Fruit fly (Drosophila melanogaster): ENCODE data around the gene CG17362.
A peak's percentile ranks its signal among the peaks of the same experiment; 100 is the strongest.

Gene CG17362

DNA sequence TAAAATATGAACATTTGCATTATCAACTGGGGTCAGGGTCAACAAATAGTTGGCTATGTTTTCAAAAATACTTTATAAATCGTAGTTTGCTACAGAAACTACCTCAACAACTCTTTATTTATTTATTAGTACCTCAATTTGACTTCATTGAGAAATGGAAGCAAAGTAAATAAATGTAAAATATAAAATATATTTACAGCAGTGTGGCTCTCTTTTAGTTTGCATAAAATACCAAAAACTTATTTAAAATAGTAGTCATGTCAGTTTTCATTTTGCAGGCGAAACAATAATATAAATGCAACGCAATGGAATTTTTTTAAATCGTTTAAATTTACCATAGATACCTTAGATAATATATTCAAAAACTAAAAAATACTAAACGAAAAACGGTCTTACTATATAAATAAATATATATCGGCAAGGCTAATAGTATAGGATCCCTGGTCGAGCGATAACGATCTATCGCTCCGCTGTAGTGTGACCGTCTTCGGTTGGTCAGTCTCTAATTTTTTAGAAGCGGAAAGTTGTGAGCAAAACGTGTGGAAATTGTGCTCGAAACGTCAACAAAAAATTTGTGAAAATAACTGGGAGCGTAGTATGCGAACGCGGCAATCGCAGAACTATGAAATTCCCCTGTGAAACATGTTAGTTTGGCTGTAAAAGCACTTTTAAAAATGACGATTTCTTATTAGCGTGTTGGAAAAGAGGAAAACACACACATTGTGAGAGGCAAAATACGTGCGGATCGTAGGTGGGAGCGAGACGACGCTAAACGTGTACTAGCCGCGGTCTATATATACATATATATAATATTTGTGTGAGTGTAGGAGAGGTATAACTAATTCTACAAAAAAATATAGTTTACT is 15.5 kb downstream of the CG17362 start, which contains the start of the genes Nprl3 and upSET:
Gene Nprl3 (minus strand): TSS at position 223 of the 866 bp plus-strand sequence.
Gene upSET (plus strand): TSS at position 470 of the 866 bp plus-strand sequence.
- TF ChIP-seq psq (optimal IDR thresholded peaks at IDR 0.05) (no peak), Dll (optimal IDR thresholded peaks at IDR 0.05) (no peak), CG8478 (optimal IDR thresholded peaks at IDR 0.05) (peak; percentile 68), usp (GFP tag; optimal IDR thresholded peaks at IDR 0.05) (no peak), EcR (GFP tag; optimal IDR thresholded peaks at IDR 0.05) (no peak)

DNA sequence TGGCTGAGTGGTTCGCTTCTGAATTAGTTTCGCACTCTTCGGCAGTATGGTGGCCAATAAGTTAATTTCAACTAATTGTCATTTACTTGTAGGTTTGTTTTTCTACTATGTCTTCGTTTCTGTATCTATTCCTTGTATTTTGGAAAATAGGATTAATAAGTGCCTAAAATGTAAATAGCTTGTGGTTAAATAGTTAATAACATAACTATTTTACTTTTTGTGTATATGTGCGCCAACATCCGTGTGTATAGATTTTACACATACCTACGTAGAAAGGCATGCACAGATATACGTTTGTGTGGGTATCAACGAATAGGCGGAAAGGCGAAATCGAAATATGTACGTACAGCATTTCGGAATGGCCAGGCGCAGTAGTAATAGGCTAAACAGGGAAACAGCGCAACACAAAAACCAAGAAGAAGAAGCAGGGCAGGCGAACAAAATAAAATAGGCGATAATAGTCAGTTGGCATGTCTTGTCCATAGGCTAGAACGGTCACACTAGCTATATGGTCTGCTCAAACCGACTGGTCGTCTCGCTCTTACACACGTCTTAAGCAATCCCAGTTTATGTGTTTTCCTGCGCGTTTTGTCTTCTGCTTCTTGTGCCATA is 16.2 kb downstream of the CG17362 start:
- TF ChIP-seq CG8478 (optimal IDR thresholded peaks at IDR 0.05) (peak; percentile 87), psq (optimal IDR thresholded peaks at IDR 0.05) (peak; percentile 43), Dll (optimal IDR thresholded peaks at IDR 0.05) (no peak), usp (GFP tag; optimal IDR thresholded peaks at IDR 0.05) (no peak)

dm6 chr3L:14003297-14004040 is 17.0 kb downstream of the CG17362 start:
- TF ChIP-seq Dll (optimal IDR thresholded peaks at IDR 0.05) (no peak), psq (optimal IDR thresholded peaks at IDR 0.05) (no peak), EcR (GFP tag; optimal IDR thresholded peaks at IDR 0.05) (no peak), CG8478 (optimal IDR thresholded peaks at IDR 0.05) (no peak), pan (optimal IDR thresholded peaks at IDR 0.05) (no peak), usp (GFP tag; optimal IDR thresholded peaks at IDR 0.05) (no peak)

- no peak for TF ChIP-seq pan (optimal IDR thresholded peaks at IDR 0.05)
- TF ChIP-seq psq (optimal IDR thresholded peaks at IDR 0.05) = peak; percentile 78
These were observed 17.6 kb downstream of the CG17362 start for dm6 chr3L:14004041-14004407.

dm6 chr3L:14004963-14005458 is 18.6 kb downstream of the CG17362 start:
- TF ChIP-seq CG8478 (optimal IDR thresholded peaks at IDR 0.05) (peak; percentile 39), Dll (optimal IDR thresholded peaks at IDR 0.05) (no peak), psq (optimal IDR thresholded peaks at IDR 0.05) (no peak), pan (optimal IDR thresholded peaks at IDR 0.05) (no peak), usp (GFP tag; optimal IDR thresholded peaks at IDR 0.05) (no peak)

DNA sequence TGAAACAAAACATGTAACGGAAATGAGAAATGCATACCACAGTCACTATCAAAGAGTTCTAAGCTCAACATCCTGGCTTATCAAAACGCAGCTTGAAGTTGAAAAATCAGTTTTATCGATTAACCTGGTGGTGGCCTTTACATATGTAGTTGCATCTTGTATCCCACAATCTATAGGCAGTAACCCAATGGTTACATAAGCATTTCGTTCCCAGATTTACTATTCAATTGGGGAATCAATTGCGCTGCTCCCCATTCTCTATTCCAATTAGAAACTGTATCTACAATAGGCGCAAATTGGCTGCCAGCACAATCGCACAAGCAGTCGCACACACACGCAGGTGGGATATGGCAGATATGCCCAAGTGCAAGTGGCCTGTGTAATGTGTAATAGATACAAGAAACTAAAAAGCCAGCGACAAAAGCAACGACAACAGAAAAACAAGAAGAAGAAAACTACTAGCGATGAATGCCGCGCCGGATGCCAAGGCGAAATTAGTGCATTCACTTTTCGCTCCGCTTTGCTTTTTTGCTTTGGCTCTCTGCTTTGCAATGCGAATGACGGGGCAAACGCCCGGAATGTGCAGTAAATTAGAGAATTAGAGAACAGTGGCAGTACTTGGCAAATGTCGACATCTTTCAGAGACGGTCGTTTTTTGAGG is 19.3 kb downstream of the CG17362 start:
- TF ChIP-seq CG8478 (optimal IDR thresholded peaks at IDR 0.05) = no peak
- no peak for TF ChIP-seq psq (optimal IDR thresholded peaks at IDR 0.05)
- TF ChIP-seq EcR (GFP tag; optimal IDR thresholded peaks at IDR 0.05) = no peak
- TF ChIP-seq pan (optimal IDR thresholded peaks at IDR 0.05) = no peak
- no peak for TF ChIP-seq usp (GFP tag; optimal IDR thresholded peaks at IDR 0.05)
- no peak for TF ChIP-seq Dll (optimal IDR thresholded peaks at IDR 0.05)

dm6 chr3L:14006704-14007126 is 20.3 kb downstream of the CG17362 start:
- TF ChIP-seq psq (optimal IDR thresholded peaks at IDR 0.05) (no peak), pan (optimal IDR thresholded peaks at IDR 0.05) (no peak), EcR (GFP tag; optimal IDR thresholded peaks at IDR 0.05) (no peak), CG8478 (optimal IDR thresholded peaks at IDR 0.05) (no peak), Dll (optimal IDR thresholded peaks at IDR 0.05) (no peak), usp (GFP tag; optimal IDR thresholded peaks at IDR 0.05) (no peak)

DNA sequence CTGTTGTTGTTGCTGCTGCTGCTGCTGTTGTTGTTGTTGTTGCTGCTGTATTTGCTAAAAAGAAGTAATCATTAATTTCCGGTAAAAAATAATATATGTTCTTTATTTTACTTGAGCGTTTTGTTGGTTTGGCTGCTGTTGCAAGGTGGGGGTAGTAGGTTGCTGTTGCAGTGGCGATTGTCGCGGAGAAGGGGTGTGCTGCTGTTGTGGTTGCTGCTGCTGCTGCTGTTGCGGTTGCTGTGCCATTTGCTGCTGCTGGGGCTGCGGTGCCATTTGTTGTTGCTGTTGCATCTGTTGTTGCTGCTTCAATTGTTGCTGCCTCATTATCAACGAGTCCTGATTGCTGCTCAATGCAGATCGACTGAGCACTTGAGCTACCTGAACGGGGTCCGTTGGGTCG is 39.3 kb downstream of the CG17362 start:
- TF ChIP-seq pan (optimal IDR thresholded peaks at IDR 0.05) = no peak
- TF ChIP-seq CG8478 (optimal IDR thresholded peaks at IDR 0.05) = no peak
- no peak for TF ChIP-seq usp (GFP tag; optimal IDR thresholded peaks at IDR 0.05)
- no peak for TF ChIP-seq psq (optimal IDR thresholded peaks at IDR 0.05)
- TF ChIP-seq EcR (GFP tag; optimal IDR thresholded peaks at IDR 0.05) = no peak
- no peak for TF ChIP-seq Dll (optimal IDR thresholded peaks at IDR 0.05)

DNA sequence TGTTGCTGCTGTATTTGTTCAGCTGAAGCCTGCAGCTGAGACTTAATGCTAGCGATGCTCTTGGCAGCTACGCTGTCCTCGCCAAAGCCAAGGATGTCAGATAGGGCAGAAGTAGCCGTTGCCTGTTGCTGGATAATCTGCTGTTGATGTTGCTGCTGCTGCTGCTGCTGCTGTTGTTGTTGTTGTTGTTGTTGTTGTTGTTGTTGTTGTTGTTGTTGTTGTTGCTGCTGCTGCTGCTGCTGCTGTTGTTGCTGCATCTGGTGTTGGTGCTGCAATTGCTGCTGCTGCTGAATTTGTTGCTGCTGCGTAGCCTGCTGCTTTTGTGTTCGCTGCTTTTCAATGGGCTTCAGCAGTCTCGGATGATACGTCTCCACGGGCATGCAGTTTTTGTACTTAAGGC is 41.1 kb downstream of the CG17362 start:
- TF ChIP-seq Dll (optimal IDR thresholded peaks at IDR 0.05) (no peak), EcR (GFP tag; optimal IDR thresholded peaks at IDR 0.05) (no peak), pan (optimal IDR thresholded peaks at IDR 0.05) (no peak), usp (GFP tag; optimal IDR thresholded peaks at IDR 0.05) (no peak), psq (optimal IDR thresholded peaks at IDR 0.05) (no peak), CG8478 (optimal IDR thresholded peaks at IDR 0.05) (no peak)

dm6 chr3L:14028485-14029384 is 42.3 kb downstream of the CG17362 start, which contains the start of gene Ptip:
Ptip (minus strand) TSS chr3L:14029121.
- TF ChIP-seq Dll (optimal IDR thresholded peaks at IDR 0.05) = peak; percentile 28
- no peak for TF ChIP-seq EcR (GFP tag; optimal IDR thresholded peaks at IDR 0.05)

All from whole organism.